Fruit fly (Drosophila melanogaster) whole organism, adult: ENCODE measurements around the gene TfIIA-S.

Experiments
- CG1620 ChIP-seq: fragments of 200-800 bp; sonication (Bioruptor generic); optimal IDR thresholded peaks from 2 replicates; lab custom pipeline; 2016; ENCODE audit warnings: missing biosample characterization, missing genetic modification characterization
- CG7101 ChIP-seq: fragments of 200-800 bp; sonication (Bioruptor generic); optimal IDR thresholded peaks from 2 replicates; lab custom pipeline; 2018; ENCODE audit warnings: missing biosample characterization, mild to moderate bottlenecking, missing genetic modification characterization, moderate library complexity
- tj ChIP-seq: fragments of 200-800 bp; sonication (Bioruptor generic); optimal IDR thresholded peaks from 3 replicates; lab custom pipeline; 2017; ENCODE audit warnings: missing biosample characterization, mild to moderate bottlenecking, missing genetic modification characterization, moderate library complexity

DNA sequence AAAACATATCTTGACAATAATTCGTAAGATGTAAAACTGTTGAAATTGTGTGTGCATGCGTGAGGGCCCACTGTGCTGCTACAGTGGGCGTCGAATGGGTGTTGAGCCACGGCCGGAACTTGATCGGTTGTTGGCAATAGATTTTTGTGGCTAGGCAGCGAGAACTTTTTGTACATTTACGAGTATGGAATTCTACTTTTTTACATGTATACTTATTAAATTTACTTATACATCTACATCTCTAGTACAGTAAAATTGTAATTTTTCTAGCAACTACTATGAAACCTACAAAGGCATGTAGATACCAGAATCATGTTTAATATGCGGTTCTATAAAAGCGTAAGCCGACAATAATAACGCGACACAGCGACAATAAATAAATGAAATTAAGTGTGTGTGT lies 41.3 kb downstream of the TfIIA-S start:
- TF ChIP-seq CG7101 (tag; lab: Kevin White, UChicago) (no peak), tj (GFP tag; lab: Kevin White, UChicago) (no peak), CG1620 (GFP tag; lab: Kevin White, UChicago) (no peak)
